Worm (Caenorhabditis elegans): Measurements from ENCODE around the gene T24C4.2.

T24C4.2 gene

DNA sequence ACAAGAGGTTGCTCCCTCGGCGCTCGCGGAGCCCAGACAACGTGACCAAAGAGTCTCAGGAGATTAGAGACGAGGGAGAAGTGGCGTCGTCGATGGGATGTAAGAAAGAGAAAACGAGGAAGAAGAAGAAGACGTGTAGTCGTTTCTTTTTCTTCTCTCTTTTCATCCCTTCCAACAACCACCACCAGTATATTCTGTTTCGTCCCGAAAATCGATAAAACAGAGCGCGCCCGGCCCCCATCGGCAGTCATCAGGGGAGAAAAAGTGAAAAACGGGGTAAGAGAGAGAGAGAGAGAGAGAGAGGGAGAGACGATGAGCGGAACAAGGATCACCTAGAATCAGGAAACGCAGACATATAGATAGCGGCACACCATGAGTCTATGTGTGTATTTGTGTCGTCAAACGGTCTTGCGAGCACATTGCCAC lies 18.1 kb upstream of the T24C4.2 start (continued):
- TF ChIP-seq set-16 (GFP tag; IDR thresholded peaks at IDR 0.05) (peak; percentile 54), ama-1 (optimal IDR thresholded peaks at IDR 0.05) (peak; percentile 48), ceh-28 (tag; optimal IDR thresholded peaks at IDR 0.05) (peak; percentile 84), daf-16 (GFP tag; optimal IDR thresholded peaks at IDR 0.05) (no peak), daf-16 (tag; optimal IDR thresholded peaks at IDR 0.05) (peak; percentile 69), F37D6.2 (tag; optimal IDR thresholded peaks at IDR 0.05) (peak; percentile 70), unc-130 (GFP tag; optimal IDR thresholded peaks at IDR 0.05) (no peak), T26A8.4 (GFP tag; IDR thresholded peaks at IDR 0.05) (peak; percentile 62), ztf-7 (tag; optimal IDR thresholded peaks at IDR 0.05) (peak; percentile 7), pqm-1 (tag; optimal IDR thresholded peaks at IDR 0.05) (peak; percentile 11), mes-2 (tag; optimal IDR thresholded peaks at IDR 0.05; ENCODE audit: poor library complexity, severe bottlenecking) (peak; percentile 21), ctbp-1 (GFP tag; IDR thresholded peaks at IDR 0.05) (peak; percentile 78), rbr-2 (tag; optimal IDR thresholded peaks at IDR 0.05) (peak; percentile 88), spr-1 (tag; optimal IDR thresholded peaks at IDR 0.05) (peak; percentile 41), arid-1 (GFP tag; conservative IDR thresholded peaks at IDR 0.05) (0 out of 2 replicates have a peak, but pooled peaks have one; percentile 20), hmg-1.1 (GFP tag; IDR thresholded peaks at IDR 0.05) (peak; percentile 86), hif-1 (tag; optimal IDR thresholded peaks at IDR 0.05) (peak in 1 of 2 experiments; percentile 65), unc-62 (GFP tag; optimal IDR thresholded peaks at IDR 0.05 in 1 of 2) (no peak), unc-62 (tag; optimal IDR thresholded peaks at IDR 0.05) (no peak), madf-9 (GFP tag; conservative IDR thresholded peaks at IDR 0.05) (peak; percentile 51; the same call in 1 of the 2 replicates), dpl-1 (GFP tag; optimal IDR thresholded peaks at IDR 0.05) (peak; percentile 26), aha-1 (tag) (peak; percentile 94), madf-5 (GFP tag; IDR thresholded peaks at IDR 0.05) (no peak), dmd-6 (GFP tag; IDR thresholded peaks at IDR 0.05) (peak; percentile 77), jun-1 (tag; optimal IDR thresholded peaks at IDR 0.05) (no peak)

DNA sequence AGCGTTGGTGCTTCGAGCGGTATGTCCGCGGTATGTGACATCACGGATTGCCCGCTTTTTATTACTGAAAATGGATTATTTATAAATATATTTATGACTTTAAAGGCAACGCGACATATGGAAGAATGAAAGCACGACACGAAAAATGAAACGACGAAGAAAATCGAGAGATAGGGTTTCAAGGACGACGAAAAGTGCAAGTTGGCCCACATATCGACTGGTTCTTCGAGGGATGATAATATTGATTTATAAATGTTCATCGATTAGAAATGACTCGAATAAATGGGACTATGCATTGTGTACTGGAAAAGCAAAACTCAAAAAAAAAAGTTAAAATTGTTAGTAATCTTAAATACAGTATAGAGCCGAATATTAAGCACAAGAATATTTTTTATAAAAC lies 17.0 kb upstream of the T24C4.2 start, which contains the start of gene zer-1:
zer-1 (minus strand) TSS at position 68 of the 400 bp plus-strand sequence.
- TF ChIP-seq ceh-32 (tag; optimal IDR thresholded peaks at IDR 0.05; ENCODE audit: poor library complexity) (no peak), vab-7 (GFP tag; IDR thresholded peaks at IDR 0.05) (no peak), ZK546.5 (tag; optimal IDR thresholded peaks at IDR 0.05) (no peak), spr-1 (tag; optimal IDR thresholded peaks at IDR 0.05) (no peak), mdl-1 (tag; optimal IDR thresholded peaks at IDR 0.05) (no peak), dmd-8 (GFP tag; IDR thresholded peaks at IDR 0.05) (no peak), nhr-25 (tag; optimal IDR thresholded peaks at IDR 0.05; ENCODE audit: borderline replicate concordance, insufficient read depth) (no peak), zfp-2 (tag; optimal IDR thresholded peaks at IDR 0.05) (no peak), D1046.2 (GFP tag; IDR thresholded peaks at IDR 0.05) (no peak), pqm-1 (tag; optimal IDR thresholded peaks at IDR 0.05) (no peak), zag-1 (tag; optimal IDR thresholded peaks at IDR 0.05) (no peak)

DNA sequence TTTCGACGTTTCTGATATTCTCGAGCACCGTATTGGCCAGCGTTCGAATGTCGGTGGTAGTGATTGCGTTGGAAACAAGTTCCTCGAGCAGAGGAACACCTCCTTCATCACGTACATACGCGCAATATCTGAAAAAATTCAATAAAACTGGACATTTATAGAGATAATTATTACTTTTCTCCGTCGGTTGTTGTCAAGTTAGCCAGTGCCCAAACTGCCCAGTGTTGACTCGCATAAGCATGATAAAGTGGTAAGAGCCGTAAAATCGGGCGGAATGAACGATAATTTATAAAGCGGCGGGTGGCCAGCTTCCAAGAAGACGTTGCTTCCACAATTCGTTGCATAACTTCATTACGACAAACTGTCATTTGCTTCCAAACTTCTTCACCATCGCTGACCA lies 13.8 kb upstream of the T24C4.2 start:
- no peak for TF ChIP-seq nhr-111 (GFP tag; optimal IDR thresholded peaks at IDR 0.05)
- no peak for TF ChIP-seq mxl-2 (GFP tag; conservative IDR thresholded peaks at IDR 0.05)
- no peak for TF ChIP-seq zfp-2 (tag; optimal IDR thresholded peaks at IDR 0.05)

DNA sequence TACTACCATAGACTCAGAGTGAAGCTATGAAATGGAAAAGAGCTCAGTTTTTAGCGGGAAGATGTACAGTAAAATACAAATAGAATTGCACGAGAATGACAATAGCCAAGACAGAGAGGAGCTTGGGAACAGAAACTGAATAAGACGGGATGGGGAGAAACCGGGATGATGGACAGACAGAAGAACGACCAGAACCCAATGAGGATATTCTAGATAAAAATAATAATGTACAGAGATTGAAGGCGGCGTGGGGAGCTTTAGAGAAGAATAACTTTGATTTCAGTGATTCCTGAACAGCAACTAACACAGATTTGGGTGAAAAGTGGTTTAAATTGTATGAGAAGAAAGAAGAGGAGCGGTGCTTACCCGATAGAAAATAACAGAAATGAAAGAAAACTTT lies 11.7 kb upstream of the T24C4.2 start:
- TF ChIP-seq R02D3.7 (tag; optimal IDR thresholded peaks at IDR 0.05) (no peak), ZK546.5 (tag; optimal IDR thresholded peaks at IDR 0.05) (no peak), lin-38 (GFP tag; IDR thresholded peaks at IDR 0.05) (peak; percentile 36; the same call in 1 of the 2 replicates), unc-130 (GFP tag; optimal IDR thresholded peaks at IDR 0.05) (peak; percentile 46), mes-2 (tag; optimal IDR thresholded peaks at IDR 0.05; ENCODE audit: poor library complexity, severe bottlenecking) (peak; percentile 15), lin-29 (GFP tag; IDR thresholded peaks at IDR 0.05) (no peak), nhr-48 (tag; optimal IDR thresholded peaks at IDR 0.05) (no peak), F44E2.7 (GFP tag; IDR thresholded peaks at IDR 0.05) (no peak), daf-12 (tag; optimal IDR thresholded peaks at IDR 0.05) (no peak), jun-1 (tag; optimal IDR thresholded peaks at IDR 0.05) (no peak), lir-3 (tag; optimal IDR thresholded peaks at IDR 0.05) (no peak), Y48G9A.11 (GFP tag; IDR thresholded peaks at IDR 0.05) (no peak)
